Worm (Caenorhabditis elegans) whole organism, early embryonic: ENCODE results near the gene srw-142.

Experiments used
- B0310.2 ChIP-seq: sonication (generic microtip); optimal IDR thresholded peaks from 2 replicates; lab custom pipeline; 2016; ENCODE audit warnings: mild to moderate bottlenecking, missing genetic modification characterization, missing compliant biosample characterization
- F13C5.2 ChIP-seq: sonication (generic microtip); optimal IDR thresholded peaks from 2 replicates; lab custom pipeline; 2017; ENCODE audit warnings: mild to moderate bottlenecking, missing genetic modification characterization, inconsistent platforms, missing compliant biosample characterization
- ama-1 ChIP-seq: fragments of 150-350 bp; optimal IDR thresholded peaks from 2 replicates; lab custom pipeline; 2014
- ceh-13 ChIP-seq: fragments of 200-800 bp; sonication (Bioruptor generic); optimal IDR thresholded peaks from 2 replicates; lab custom pipeline; 2018; ENCODE audit warnings: mild to moderate bottlenecking, missing genetic modification characterization, missing compliant biosample characterization
- flt-1 ChIP-seq: fragments of 200-800 bp; sonication (Bioruptor generic); IDR thresholded peaks from 2 replicates; pipeline ENCODE4 v1.3.6; 2022; ENCODE audit warnings: missing genetic modification characterization, missing compliant biosample characterization
- hnd-1 ChIP-seq: sonication (generic microtip); optimal IDR thresholded peaks from 2 replicates; lab custom pipeline; 2016; ENCODE audit warnings: missing genetic modification characterization, missing compliant biosample characterization
- pes-1 ChIP-seq: fragments of 200-800 bp; sonication (Bioruptor generic); IDR thresholded peaks from 2 replicates; pipeline ENCODE4 v1.3.6; 2022; ENCODE audit warnings: missing genetic modification reagents, missing genetic modification characterization, missing compliant biosample characterization
- sea-1 ChIP-seq: fragments of 200-800 bp; sonication (Bioruptor generic); conservative IDR thresholded peaks from 2 replicates; pipeline ENCODE4 v1.3.6; 2022; ENCODE audit warnings: missing genetic modification characterization, missing compliant biosample characterization
- tbx-11 ChIP-seq: fragments of 200-800 bp; sonication (Bioruptor generic); IDR thresholded peaks from 2 replicates; pipeline ENCODE4 v1.3.6; 2022; ENCODE audit warnings: missing genetic modification characterization, missing compliant biosample characterization
- tbx-37 ChIP-seq: fragments of 200-800 bp; sonication (Bioruptor generic); conservative IDR thresholded peaks from 2 replicates; pipeline ENCODE4 v1.3.6; 2022; ENCODE audit warnings: missing genetic modification reagents, missing genetic modification characterization, missing compliant biosample characterization
- tra-4 ChIP-seq: sonication (generic microtip); optimal IDR thresholded peaks from 2 replicates; lab custom pipeline; 2017; ENCODE audit warnings: missing genetic modification characterization, missing compliant biosample characterization

DNA sequence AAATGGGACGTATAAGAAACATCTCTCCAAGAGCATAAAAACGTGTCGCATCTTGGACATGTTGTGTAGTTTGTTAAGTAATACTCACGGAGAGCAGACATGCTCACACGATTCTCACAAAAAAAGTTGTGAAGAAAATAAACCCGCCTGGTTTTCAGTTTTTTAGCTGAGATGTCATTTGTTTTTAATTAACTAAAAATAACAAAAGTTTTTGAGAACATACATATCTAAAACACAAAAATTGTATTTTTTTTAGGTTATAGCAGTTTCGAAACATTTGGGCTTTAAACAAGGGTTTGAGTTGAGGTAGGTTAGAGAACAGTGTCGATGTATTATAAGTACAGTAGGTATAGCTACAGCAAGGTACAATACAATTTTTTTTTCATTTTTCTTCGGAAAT lies 6.7 kb upstream of the srw-142 start, which contains the start of gene srh-88:
- TF ChIP-seq tbx-37 (GFP tag; lab: Robert Waterston, UW) = no peak
- TF ChIP-seq ama-1 (lab: Kevin White, UChicago) = no peak
- no peak for TF ChIP-seq flt-1 (GFP tag; lab: Robert Waterston, UW)
- TF ChIP-seq tra-4 = no peak
- TF ChIP-seq sea-1 (GFP tag; lab: Robert Waterston, UW) = no peak
- no peak for TF ChIP-seq ceh-13 (GFP tag; lab: Kevin White, UChicago)
- no peak for TF ChIP-seq F13C5.2 (tag; lab: Kevin White, UChicago)
- no peak for TF ChIP-seq tbx-11 (GFP tag; lab: Robert Waterston, UW)
- TF ChIP-seq B0310.2 (tag; lab: Kevin White, UChicago) = no peak
- TF ChIP-seq hnd-1 (tag; lab: Kevin White, UChicago) = no peak
- TF ChIP-seq pes-1 = no peak
